Fruit fly (Drosophila melanogaster) whole organism, embryonic: Measurements from ENCODE around the gene CG17187.

Experiments used
- CG12071 ChIP-seq: fragments of 200-800 bp; sonication (Bioruptor generic); optimal IDR thresholded peaks from 3 replicates; lab custom pipeline; 2018; ENCODE audit warnings: missing biosample characterization, mild to moderate bottlenecking, missing genetic modification characterization
- CG12104 ChIP-seq: fragments of 200-800 bp; sonication (Bioruptor generic); optimal IDR thresholded peaks from 3 replicates; lab custom pipeline; 2016; ENCODE audit warnings: missing biosample characterization, missing genetic modification characterization
- CG12236 ChIP-seq: fragments of 200-800 bp; sonication (Bioruptor generic); optimal IDR thresholded peaks from 2 replicates; lab custom pipeline; 2016; ENCODE audit warnings: missing biosample characterization, missing genetic modification characterization
- CG1233 ChIP-seq: fragments of 200-800 bp; sonication (Bioruptor generic); optimal IDR thresholded peaks from 4 replicates; lab custom pipeline; 2018; ENCODE audit warnings: missing biosample characterization, mild to moderate bottlenecking, missing genetic modification characterization
- CG13287 ChIP-seq: fragments of 200-800 bp; sonication (Bioruptor generic); IDR thresholded peaks from 2 replicates; pipeline ENCODE4 v1.3.6; 2022; ENCODE audit warnings: missing biosample characterization, missing genetic modification characterization; ENCODE audit not compliant: partially characterized antibody
- CG1529 ChIP-seq: fragments of 200-800 bp; sonication (Bioruptor generic); optimal IDR thresholded peaks from 3 replicates; lab custom pipeline; 2018; ENCODE audit warnings: missing biosample characterization, missing genetic modification characterization
- CG1647 ChIP-seq: fragments of 200-800 bp; sonication (Bioruptor generic); optimal IDR thresholded peaks from 3 replicates; lab custom pipeline; 2016; ENCODE audit warnings: missing biosample characterization, missing genetic modification characterization
- CG1792 ChIP-seq: fragments of 200-800 bp; sonication (Bioruptor generic); optimal IDR thresholded peaks from 2 replicates; lab custom pipeline; 2016; ENCODE audit warnings: missing biosample characterization, missing genetic modification characterization
- CG18599 ChIP-seq: fragments of 200-800 bp; sonication (Bioruptor generic); optimal IDR thresholded peaks from 3 replicates; lab custom pipeline; 2017; ENCODE audit warnings: missing biosample characterization, missing genetic modification characterization, mild to moderate bottlenecking, moderate library complexity, missing genetic modification reagents
- CG18764 ChIP-seq: fragments of 200-800 bp; sonication (Bioruptor generic); optimal IDR thresholded peaks from 3 replicates; lab custom pipeline; 2016; ENCODE audit warnings: missing biosample characterization, missing genetic modification characterization
- CG30403 ChIP-seq: fragments of 200-800 bp; sonication (Bioruptor generic); optimal IDR thresholded peaks from 3 replicates; lab custom pipeline; 2016; ENCODE audit warnings: missing biosample characterization, missing genetic modification characterization
- CG3163 ChIP-seq: fragments of 200-800 bp; sonication (Bioruptor generic); optimal IDR thresholded peaks from 3 replicates; lab custom pipeline; 2016; ENCODE audit warnings: missing biosample characterization, missing genetic modification characterization
- CG32767 ChIP-seq: fragments of 200-800 bp; sonication (Bioruptor generic); IDR thresholded peaks from 2 replicates; pipeline ENCODE4 v1.3.6; 2022; ENCODE audit warnings: missing biosample characterization, missing genetic modification characterization
- CG6765 ChIP-seq: fragments of 200-800 bp; sonication (Bioruptor generic); optimal IDR thresholded peaks from 3 replicates; lab custom pipeline; 2017; ENCODE audit warnings: missing biosample characterization, mild to moderate bottlenecking, missing genetic modification characterization
- CG8944 ChIP-seq: fragments of 200-800 bp; sonication (Bioruptor generic); optimal IDR thresholded peaks from 3 replicates; lab custom pipeline; 2016; ENCODE audit warnings: missing biosample characterization, missing genetic modification characterization
- CG9817 ChIP-seq: fragments of 200-800 bp; sonication (Bioruptor generic); optimal IDR thresholded peaks from 2 replicates; lab custom pipeline; 2018; ENCODE audit warnings: missing biosample characterization, mild to moderate bottlenecking, missing genetic modification characterization, moderate library complexity
- Camta ChIP-seq: fragments of 200-800 bp; sonication (Bioruptor generic); optimal IDR thresholded peaks from 2 replicates; lab custom pipeline; 2016; ENCODE audit warnings: missing biosample characterization, missing genetic modification characterization
- CkIIα-i1 ChIP-seq: fragments of 200-800 bp; sonication (Bioruptor generic); IDR thresholded peaks from 2 replicates; pipeline ENCODE4 v1.3.6; 2022; ENCODE audit warnings: missing biosample characterization, missing genetic modification characterization
- Poxn ChIP-seq: fragments of 200-800 bp; sonication (Bioruptor generic); IDR thresholded peaks from 2 replicates; pipeline ENCODE4 v1.3.6; 2022; ENCODE audit warnings: missing biosample characterization, missing genetic modification characterization
- Ravus ChIP-seq: fragments of 200-800 bp; sonication (Bioruptor generic); IDR thresholded peaks from 2 replicates; pipeline ENCODE4 v1.3.6; 2022; ENCODE audit warnings: missing biosample characterization, missing genetic modification characterization
- Scr ChIP-seq: fragments of 200-800 bp; sonication (Bioruptor generic); IDR thresholded peaks from 2 replicates; pipeline ENCODE4 v1.3.6; 2022; ENCODE audit warnings: missing biosample characterization, missing genetic modification characterization; ENCODE audit not compliant: partially characterized antibody
- Sry-δ ChIP-seq: fragments of 200-800 bp; sonication (Bioruptor generic); optimal IDR thresholded peaks from 2 replicates; lab custom pipeline; 2016; ENCODE audit warnings: missing biosample characterization, missing genetic modification characterization
- Xbp1 ChIP-seq: fragments of 200-800 bp; sonication (Bioruptor generic); optimal IDR thresholded peaks from 3 replicates; lab custom pipeline; 2016; ENCODE audit warnings: missing biosample characterization, mild to moderate bottlenecking, missing genetic modification characterization
- ash1 ChIP-seq: fragments of 200-800 bp; sonication (Bioruptor generic); optimal IDR thresholded peaks from 2 replicates; lab custom pipeline; 2018; ENCODE audit warnings: missing biosample characterization, mild to moderate bottlenecking, missing genetic modification characterization
- bigmax ChIP-seq: fragments of 200-800 bp; sonication (Bioruptor generic); optimal IDR thresholded peaks from 2 replicates; lab custom pipeline; 2018; ENCODE audit warnings: missing biosample characterization, mild to moderate bottlenecking, missing genetic modification characterization
- btn ChIP-seq: fragments of 200-800 bp; sonication (Bioruptor generic); optimal IDR thresholded peaks from 2 replicates; lab custom pipeline; 2016; ENCODE audit warnings: missing biosample characterization, missing genetic modification characterization
- crc ChIP-seq: fragments of 200-800 bp; sonication (Bioruptor generic); optimal IDR thresholded peaks from 2 replicates; lab custom pipeline; 2016; ENCODE audit warnings: missing biosample characterization, missing genetic modification characterization
- crp ChIP-seq, 2 experiments: fragments of 200-800 bp; sonication (Bioruptor generic); optimal IDR thresholded peaks; 2 replicates in 1 of 2; 3 replicates in 1 of 2; lab custom pipeline; 2017; ENCODE audit warnings: missing biosample characterization in 2 of 2, missing genetic modification characterization in 2 of 2, mild to moderate bottlenecking in 1 of 2, moderate library complexity in 1 of 2
- cwo ChIP-seq: fragments of 200-800 bp; sonication (Bioruptor generic); optimal IDR thresholded peaks from 3 replicates; lab custom pipeline; 2017; ENCODE audit warnings: missing biosample characterization, missing genetic modification characterization, mild to moderate bottlenecking, moderate library complexity, missing genetic modification reagents
- dmrt99B ChIP-seq: fragments of 200-800 bp; sonication (Bioruptor generic); optimal IDR thresholded peaks from 2 replicates; lab custom pipeline; 2018; ENCODE audit warnings: missing biosample characterization, mild to moderate bottlenecking, missing genetic modification characterization, moderate library complexity
- dpn ChIP-seq, 2 experiments: fragments of 200-800 bp; sonication (Bioruptor generic); optimal IDR thresholded peaks; 3 replicates each; lab custom pipeline; 2016; ENCODE audit warnings: missing biosample characterization in 2 of 2, missing genetic modification characterization in 2 of 2
- ewg ChIP-seq: fragments of 200-800 bp; sonication (Bioruptor generic); optimal IDR thresholded peaks from 3 replicates; lab custom pipeline; 2017; ENCODE audit warnings: mild to moderate bottlenecking, missing biosample characterization, missing genetic modification reagents, missing genetic modification characterization
- fd102C ChIP-seq: fragments of 200-800 bp; sonication (Bioruptor generic); optimal IDR thresholded peaks from 2 replicates; lab custom pipeline; 2018; ENCODE audit warnings: missing biosample characterization, mild to moderate bottlenecking, missing genetic modification characterization, moderate library complexity
- fru ChIP-seq: fragments of >200 bp; optimal IDR thresholded peaks from 2 replicates; lab custom pipeline; 2017
- gfzf ChIP-seq: fragments of 200-800 bp; sonication (Bioruptor generic); optimal IDR thresholded peaks from 2 replicates; lab custom pipeline; 2016; ENCODE audit warnings: missing biosample characterization, mild to moderate bottlenecking, missing genetic modification characterization, moderate library complexity
- hbn ChIP-seq: fragments of 200-800 bp; sonication (Bioruptor generic); IDR thresholded peaks from 2 replicates; pipeline ENCODE4 v1.3.6; 2022; ENCODE audit warnings: missing biosample characterization, missing genetic modification characterization; ENCODE audit not compliant: partially characterized antibody
- lola ChIP-seq, 3 experiments: fragments of >200 bp in 2 of 3; fragments of 200-800 bp in 1 of 3; sonication (Bioruptor generic) in 1 of 3; optimal IDR thresholded peaks; 2 replicates each; lab custom pipeline; 2017 to 2019; ENCODE audit warnings: missing biosample characterization in 3 of 3, missing genetic modification characterization in 3 of 3, mild to moderate bottlenecking in 1 of 3, moderate library complexity in 1 of 3
- nerfin-1 ChIP-seq: fragments of 200-800 bp; sonication (Bioruptor generic); optimal IDR thresholded peaks from 3 replicates; lab custom pipeline; 2019; ENCODE audit warnings: missing biosample characterization, mild to moderate bottlenecking, missing genetic modification characterization, moderate library complexity
- nerfin-2 ChIP-seq: fragments of 200-800 bp; sonication (Bioruptor generic); IDR thresholded peaks from 2 replicates; pipeline ENCODE4 v1.3.6; 2022; ENCODE audit warnings: missing biosample characterization, missing genetic modification characterization; ENCODE audit not compliant: partially characterized antibody
- nom ChIP-seq: fragments of 200-800 bp; sonication (Bioruptor generic); optimal IDR thresholded peaks from 2 replicates; lab custom pipeline; 2017; ENCODE audit warnings: missing biosample characterization, missing genetic modification characterization, mild to moderate bottlenecking, moderate library complexity, missing genetic modification reagents
- otp ChIP-seq: fragments of 200-800 bp; sonication (Bioruptor generic); IDR thresholded peaks from 3 replicates; pipeline ENCODE4, ENCODE4 v1.3.6; 2022; ENCODE audit warnings: missing biosample characterization, missing genetic modification characterization
- peb ChIP-seq: fragments of 200-800 bp; sonication (Bioruptor generic); IDR thresholded peaks from 2 replicates; pipeline ENCODE4 v1.3.6; 2022; ENCODE audit warnings: missing biosample characterization, missing genetic modification characterization
- pho ChIP-seq: fragments of 200-800 bp; sonication (Bioruptor generic); optimal IDR thresholded peaks from 2 replicates; lab custom pipeline; 2016; ENCODE audit warnings: missing biosample characterization, missing genetic modification characterization
- slp2 ChIP-seq: fragments of 200-800 bp; sonication (Bioruptor generic); optimal IDR thresholded peaks from 2 replicates; lab custom pipeline; 2016; ENCODE audit warnings: missing biosample characterization, missing genetic modification characterization
- stc ChIP-seq: fragments of 200-800 bp; sonication (Bioruptor generic); IDR thresholded peaks from 2 replicates; pipeline ENCODE4 v1.3.6; 2022; ENCODE audit warnings: missing biosample characterization, missing genetic modification characterization
- sug ChIP-seq: fragments of 200-800 bp; optimal IDR thresholded peaks from 2 replicates; lab custom pipeline; 2019; ENCODE audit warnings: missing biosample characterization, mild to moderate bottlenecking, missing genetic modification characterization, moderate library complexity
- tup ChIP-seq: fragments of 200-800 bp; sonication (Bioruptor generic); optimal IDR thresholded peaks from 2 replicates; lab custom pipeline; 2016; ENCODE audit warnings: missing biosample characterization, mild to moderate bottlenecking, missing genetic modification characterization, moderate library complexity
- zfh2 ChIP-seq: fragments of 200-800 bp; sonication (Bioruptor generic); optimal IDR thresholded peaks from 2 replicates; lab custom pipeline; 2016; ENCODE audit warnings: missing biosample characterization, missing genetic modification characterization

The CG17187 gene

DNA sequence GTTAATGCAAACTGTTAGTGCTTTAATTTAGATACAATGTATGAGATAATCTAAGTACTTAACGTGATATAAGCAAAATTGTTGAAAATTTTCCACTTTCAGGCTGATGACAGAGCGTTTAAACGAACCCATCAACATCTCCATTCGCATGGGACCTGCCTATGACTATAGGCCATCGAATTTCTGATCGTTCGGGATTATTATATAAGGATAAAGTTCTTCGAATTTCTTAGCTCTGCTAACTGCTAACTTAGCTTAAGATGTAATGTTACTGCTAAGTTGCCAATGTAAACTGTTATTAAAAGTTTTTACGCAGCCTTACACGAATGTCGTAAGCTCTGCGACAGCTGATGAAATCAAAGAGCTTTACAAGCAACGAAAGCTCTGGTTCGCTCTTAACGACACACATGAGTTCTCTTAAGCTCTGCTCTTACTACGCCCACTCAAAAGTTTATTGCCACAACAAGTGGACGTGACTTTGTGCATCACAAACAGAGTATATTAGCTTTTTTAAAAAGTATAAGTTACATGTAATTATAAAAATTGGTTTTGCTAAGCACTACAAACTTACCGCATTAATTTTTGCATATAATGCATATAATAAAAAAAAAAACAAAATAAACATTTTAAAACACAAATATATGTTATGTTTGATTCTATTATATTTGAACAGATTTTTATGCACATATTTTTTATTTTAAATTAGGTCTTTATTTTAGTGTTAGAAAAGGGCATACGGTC, 34.9 kb downstream of the CG17187 start (continued):
- TF ChIP-seq CG6765 (GFP tag; lab: Kevin White, UChicago) (peak; percentile 98), CG12236 (GFP tag; lab: Kevin White, UChicago) (peak; percentile 31), btn (GFP tag; lab: Kevin White, UChicago) (peak; percentile 10), fd102C (GFP tag; lab: Kevin White, UChicago) (no peak), CG8944 (GFP tag; lab: Kevin White, UChicago) (peak; percentile 78), fru (lab: Kevin White, UChicago) (no peak), otp (GFP tag; lab: Robert Waterston, UW) (peak; percentile 90), Scr (no peak), crp (GFP tag; optimal IDR thresholded peaks at IDR 0.05; lab: Kevin White, UChicago) (peak in 1 of 2 experiments; percentile 74), Ravus (GFP tag; lab: Robert Waterston, UW) (peak; percentile 94), stc (peak; percentile 98), CG1647 (GFP tag; lab: Kevin White, UChicago) (peak; percentile 81), cwo (GFP tag; lab: Kevin White, UChicago) (peak; percentile 98), zfh2 (GFP tag; lab: Kevin White, UChicago) (peak; percentile 94), nerfin-2 (GFP tag; lab: Robert Waterston, UW) (no peak), CG32767 (GFP tag; lab: Robert Waterston, UW) (peak; percentile 99), CG1233 (peak; percentile 99), CG30403 (GFP tag; lab: Kevin White, UChicago) (peak; percentile 99), CG1529 (peak; percentile 97), sug (peak; percentile 93), CG3163 (GFP tag; lab: Kevin White, UChicago) (peak; percentile 97), CG12104 (GFP tag; lab: Kevin White, UChicago) (peak; percentile 98), tup (GFP tag; lab: Kevin White, UChicago) (peak; percentile 69), peb (GFP tag; lab: Robert Waterston, UW) (peak; percentile 97), bigmax (GFP tag; lab: Kevin White, UChicago) (peak; percentile 49), CkIIα-i1 (GFP tag; lab: Robert Waterston, UW) (peak; percentile 87), lola (GFP tag; optimal IDR thresholded peaks at IDR 0.05; lab: Kevin White, UChicago) (peak in 1 of 3 experiments; percentile 97), CG9817 (tag; lab: Kevin White, UChicago) (peak; percentile 98), ash1 (GFP tag; lab: Kevin White, UChicago) (peak; percentile 82), CG12071 (GFP tag; lab: Kevin White, UChicago) (peak; percentile 91), dmrt99B (tag; lab: Kevin White, UChicago) (peak; percentile 100), dpn (GFP tag; optimal IDR thresholded peaks at IDR 0.05; lab: Kevin White, UChicago) (peak; percentile 96 to 97), Sry-δ (GFP tag; lab: Kevin White, UChicago) (peak; percentile 17), crc (GFP tag; lab: Kevin White, UChicago) (peak; percentile 65), Poxn (GFP tag; lab: Robert Waterston, UW) (peak; percentile 94), slp2 (GFP tag; lab: Kevin White, UChicago) (peak; percentile 95), gfzf (GFP tag; lab: Kevin White, UChicago) (peak; percentile 3), CG13287 (GFP tag; lab: Robert Waterston, UW) (peak; percentile 20; the same call in 1 of the 2 replicates), CG1792 (GFP tag; lab: Kevin White, UChicago) (peak; percentile 88), CG18599 (GFP tag; lab: Kevin White, UChicago) (peak; percentile 99), nom (GFP tag; lab: Kevin White, UChicago) (peak; percentile 89), Xbp1 (GFP tag; lab: Kevin White, UChicago) (peak; percentile 97), ewg (GFP tag; lab: Kevin White, UChicago) (peak; percentile 97), hbn (GFP tag; lab: Robert Waterston, UW) (no peak), Camta (GFP tag; lab: Kevin White, UChicago) (peak; percentile 89), nerfin-1 (peak; percentile 99), pho (peak; percentile 96), CG18764 (GFP tag; lab: Kevin White, UChicago) (peak; percentile 95)
